Worm (Caenorhabditis elegans): Measurements from ENCODE around the gene cpg-18.

cpg-18 gene

ce11 chrIV:5755922-5756321, 21.1 kb downstream of the cpg-18 start (continued):
- TF ChIP-seq cey-2 (tag; optimal IDR thresholded peaks at IDR 0.05; ENCODE audit: borderline replicate concordance, insufficient read depth) (no peak), duxl-1 (tag; optimal IDR thresholded peaks at IDR 0.05; ENCODE audit: poor library complexity) (no peak), gei-8 (GFP tag; optimal IDR thresholded peaks at IDR 0.05) (no peak), T20F7.1 (GFP tag; optimal IDR thresholded peaks at IDR 0.05) (no peak), spr-3 (GFP tag; optimal IDR thresholded peaks at IDR 0.05) (no peak), ceh-62 (tag; optimal IDR thresholded peaks at IDR 0.05) (no peak), nhr-11 (tag; optimal IDR thresholded peaks at IDR 0.05) (no peak), unc-130 (GFP tag; optimal IDR thresholded peaks at IDR 0.05) (no peak), pqm-1 (tag; optimal IDR thresholded peaks at IDR 0.05) (peak; percentile 49), vab-7 (GFP tag; IDR thresholded peaks at IDR 0.05) (0 out of 2 replicates have a peak, but pooled peaks have one; percentile 14), hlh-11 (tag; optimal IDR thresholded peaks at IDR 0.05) (peak; percentile 80), lin-1 (GFP tag; IDR thresholded peaks at IDR 0.05) (peak; percentile 88), zip-11 (GFP tag; IDR thresholded peaks at IDR 0.05) (no peak), fos-1 (tag; optimal IDR thresholded peaks at IDR 0.05) (no peak), dmd-6 (GFP tag; IDR thresholded peaks at IDR 0.05) (peak; percentile 97), F49E8.2 (tag; optimal IDR thresholded peaks at IDR 0.05; ENCODE audit: borderline replicate concordance) (no peak), tag-97 (GFP tag; IDR thresholded peaks at IDR 0.05) (no peak), nhr-10 (tag; optimal IDR thresholded peaks at IDR 0.05) (no peak), lir-3 (tag; optimal IDR thresholded peaks at IDR 0.05) (no peak), mep-1 (tag; optimal IDR thresholded peaks at IDR 0.05) (no peak), nhr-28 (tag; optimal IDR thresholded peaks at IDR 0.05) (peak; percentile 56), madf-9 (GFP tag; conservative IDR thresholded peaks at IDR 0.05) (no peak), Y5F2A.4 (GFP tag; optimal IDR thresholded peaks at IDR 0.05) (no peak), nhr-237 (tag; optimal IDR thresholded peaks at IDR 0.05) (no peak), saeg-2 (GFP tag; IDR thresholded peaks at IDR 0.05) (no peak), mxl-2 (GFP tag; conservative IDR thresholded peaks at IDR 0.05) (peak; percentile 94), dmd-8 (GFP tag; IDR thresholded peaks at IDR 0.05) (no peak), unc-62 (GFP tag; optimal IDR thresholded peaks at IDR 0.05 in 1 of 2) (peak; percentile 54 to 70), unc-62 (tag; optimal IDR thresholded peaks at IDR 0.05) (no peak), php-3 (GFP tag; IDR thresholded peaks at IDR 0.05) (peak; percentile 93), lin-29 (GFP tag; IDR thresholded peaks at IDR 0.05) (no peak), nhr-42 (GFP tag; IDR thresholded peaks at IDR 0.05) (no peak), sdz-12 (GFP tag; optimal IDR thresholded peaks at IDR 0.05) (no peak), egl-43 (GFP tag; IDR thresholded peaks at IDR 0.05) (no peak), ZK337.2 (GFP tag; IDR thresholded peaks at IDR 0.05) (no peak), zfp-2 (tag; optimal IDR thresholded peaks at IDR 0.05) (no peak), lin-39 (tag; optimal IDR thresholded peaks at IDR 0.05) (no peak), ZK546.5 (tag; optimal IDR thresholded peaks at IDR 0.05) (no peak), tra-1 (GFP tag; IDR thresholded peaks at IDR 0.05) (peak; percentile 57; the same call in 1 of the 2 replicates), ztf-7 (tag; optimal IDR thresholded peaks at IDR 0.05) (no peak), lin-15B (tag; optimal IDR thresholded peaks at IDR 0.05) (no peak), daf-16 (GFP tag; optimal IDR thresholded peaks at IDR 0.05) (peak in 1 of 2 experiments; percentile 35), daf-16 (tag; optimal IDR thresholded peaks at IDR 0.05) (peak; percentile 86), rbr-2 (tag; optimal IDR thresholded peaks at IDR 0.05) (no peak), jun-1 (tag; optimal IDR thresholded peaks at IDR 0.05) (no peak), zag-1 (tag; optimal IDR thresholded peaks at IDR 0.05) (no peak), R02D3.7 (tag; optimal IDR thresholded peaks at IDR 0.05) (no peak), daf-19 (GFP tag; conservative IDR thresholded peaks at IDR 0.05) (no peak)
